Fruit fly (Drosophila melanogaster): ENCODE measurements around the gene Axn.

DNA sequence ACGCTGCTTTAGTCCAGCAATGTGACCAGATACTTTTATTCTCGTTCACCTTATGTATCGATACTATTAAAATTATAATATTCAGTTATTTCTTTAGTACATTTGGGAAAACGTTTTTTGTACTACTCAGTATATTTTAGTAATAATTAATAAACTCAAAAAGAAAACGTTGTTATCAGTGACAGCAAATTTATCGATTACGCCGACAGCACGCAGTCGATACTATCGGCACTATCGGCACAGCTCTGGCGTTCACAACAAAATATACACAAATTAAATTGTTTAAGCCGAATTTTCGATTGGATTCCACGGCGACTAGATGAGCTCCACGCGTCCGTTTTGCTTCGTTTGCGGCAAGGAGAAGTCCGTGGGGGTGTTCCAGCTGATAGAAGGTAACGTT lies 16.9 kb downstream of the Axn start, which contains the start of the genes janA, Sry-alpha and Sry-beta:
- TF ChIP-seq hth (optimal IDR thresholded peaks at IDR 0.05) = no peak
- TF ChIP-seq CG8478 (optimal IDR thresholded peaks at IDR 0.05) = no peak
- peak; percentile 71 for TF ChIP-seq MESR4 (GFP tag; optimal IDR thresholded peaks at IDR 0.05)
- TF ChIP-seq sna (GFP tag; IDR thresholded peaks at IDR 0.05; ENCODE audit: partially characterized antibody) = peak; percentile 100
- TF ChIP-seq HLH4C (GFP tag; IDR thresholded peaks at IDR 0.05; ENCODE audit: partially characterized antibody) = peak; percentile 99
- no peak for TF ChIP-seq nom (GFP tag; optimal IDR thresholded peaks at IDR 0.05)
- TF ChIP-seq Pdp1 (GFP tag; optimal IDR thresholded peaks at IDR 0.05) = no peak

Data from whole organism, embryonic.